Worm (Caenorhabditis elegans): ENCODE measurements around the gene fbxa-63.

fbxa-63 gene

DNA sequence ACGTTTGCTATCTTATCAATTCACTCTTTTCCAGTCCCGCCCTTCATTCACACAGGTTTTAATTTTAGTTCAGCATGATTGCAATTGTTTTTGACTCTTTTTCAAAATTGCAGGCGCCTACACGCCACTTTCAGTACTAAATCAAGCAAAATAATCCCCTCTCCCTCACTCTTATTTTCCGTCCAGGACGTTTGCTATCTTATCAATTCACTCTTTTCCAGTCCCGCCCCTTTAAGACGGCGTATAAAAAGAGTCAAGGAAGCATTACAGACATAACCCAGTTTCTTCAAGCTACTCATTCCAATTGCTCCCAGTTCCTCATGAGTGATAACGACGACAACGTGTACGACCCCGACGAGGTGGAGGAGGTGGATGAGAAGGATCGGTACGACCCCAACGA is 28.6 kb upstream of the fbxa-63 start, which contains the start of gene Y119D3B.21:
Gene Y119D3B.21 (plus strand): TSS at position 321 of the 400 bp plus-strand sequence.
- TF ChIP-seq lin-54 (GFP tag; optimal IDR thresholded peaks at IDR 0.05) (peak; percentile 11), ztf-3 (GFP tag; optimal IDR thresholded peaks at IDR 0.05) (no peak), lag-1 (GFP tag; IDR thresholded peaks at IDR 0.05) (no peak), cebp-2 (GFP tag; IDR thresholded peaks at IDR 0.05) (no peak), Y95B8A.8 (GFP tag; IDR thresholded peaks at IDR 0.05) (no peak), F39B2.1 (GFP tag; IDR thresholded peaks at IDR 0.05) (no peak), athp-1 (tag; optimal IDR thresholded peaks at IDR 0.05) (no peak), attf-5 (GFP tag; optimal IDR thresholded peaks at IDR 0.05) (peak; percentile 34), nhr-90 (tag; optimal IDR thresholded peaks at IDR 0.05) (peak; percentile 23), ztf-22 (GFP tag; optimal IDR thresholded peaks at IDR 0.05) (peak; percentile 39), F10E7.11 (tag; optimal IDR thresholded peaks at IDR 0.05) (no peak), let-607 (tag; optimal IDR thresholded peaks at IDR 0.05) (no peak), nhr-80 (tag; optimal IDR thresholded peaks at IDR 0.05) (peak; percentile 98), dox-1 (GFP tag; IDR thresholded peaks at IDR 0.05) (peak; percentile 65), F37B4.10 (GFP tag; IDR thresholded peaks at IDR 0.05) (no peak), snpc-4 (GFP tag; optimal IDR thresholded peaks at IDR 0.05) (no peak), snpc-4 (tag; optimal IDR thresholded peaks at IDR 0.05) (no peak), tlf-1 (GFP tag; optimal IDR thresholded peaks at IDR 0.05) (no peak), nfyb-1 (GFP tag; IDR thresholded peaks at IDR 0.05) (no peak), mcd-1 (GFP tag; IDR thresholded peaks at IDR 0.05) (peak; percentile 38; the same call in 1 of the 2 replicates), ekl-4 (GFP tag; IDR thresholded peaks at IDR 0.05) (no peak), akir-1 (GFP tag; optimal IDR thresholded peaks at IDR 0.05) (no peak), madf-3 (GFP tag; IDR thresholded peaks at IDR 0.05) (no peak), cebp-1 (GFP tag; IDR thresholded peaks at IDR 0.05) (no peak), cebp-1 (tag; optimal IDR thresholded peaks at IDR 0.05) (peak; percentile 74), zim-3 (tag; optimal IDR thresholded peaks at IDR 0.05) (no peak), Y53F4B.3 (GFP tag; IDR thresholded peaks at IDR 0.05) (no peak), ceh-91 (GFP tag; IDR thresholded peaks at IDR 0.05) (no peak), B0019.2 (GFP tag; conservative IDR thresholded peaks at IDR 0.05) (no peak), ets-4 (GFP tag; optimal IDR thresholded peaks at IDR 0.05) (peak; percentile 14), nfya-1 (tag; optimal IDR thresholded peaks at IDR 0.05; ENCODE audit: borderline replicate concordance, insufficient read depth) (no peak), tbp1 (GFP tag; optimal IDR thresholded peaks at IDR 0.05) (peak; percentile 6), Y53G8AR.9 (GFP tag; conservative IDR thresholded peaks at IDR 0.05) (no peak), lir-1 (GFP tag; conservative IDR thresholded peaks at IDR 0.05) (no peak)

DNA sequence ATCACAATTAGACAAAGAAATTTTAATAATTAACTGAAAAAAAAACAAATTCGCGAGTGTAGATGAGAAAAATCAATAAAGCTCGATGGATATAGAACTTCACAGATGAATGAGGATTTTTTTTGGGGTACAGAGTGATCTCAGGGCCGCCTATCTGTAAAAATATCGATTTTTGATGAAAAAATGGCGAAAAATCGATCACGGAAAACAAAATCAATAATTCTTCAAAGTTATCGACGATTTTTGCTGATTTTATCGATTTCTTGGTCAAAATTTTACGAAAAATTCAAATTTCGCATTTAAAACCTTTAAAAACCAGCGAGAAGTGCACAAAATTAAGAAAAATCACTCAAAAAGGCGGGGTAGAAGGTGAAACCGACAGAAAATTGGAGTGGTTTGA is 27.2 kb upstream of the fbxa-63 start:
- no peak for TF ChIP-seq Y95B8A.8 (GFP tag; IDR thresholded peaks at IDR 0.05)
- TF ChIP-seq mcd-1 (GFP tag; IDR thresholded peaks at IDR 0.05), result no peak
- no peak for TF ChIP-seq somi-1 (GFP tag; optimal IDR thresholded peaks at IDR 0.05)
- no peak for TF ChIP-seq K11D2.4 (GFP tag; IDR thresholded peaks at IDR 0.05)
- TF ChIP-seq attf-5 (GFP tag; optimal IDR thresholded peaks at IDR 0.05), result no peak
- no peak for TF ChIP-seq ZK185.1 (tag; optimal IDR thresholded peaks at IDR 0.05; ENCODE audit: poor library complexity, severe bottlenecking)
- no peak for TF ChIP-seq ets-4 (GFP tag; optimal IDR thresholded peaks at IDR 0.05)
- no peak for TF ChIP-seq ztf-28 (GFP tag; IDR thresholded peaks at IDR 0.05)
- no peak for TF ChIP-seq hlh-26 (GFP tag; conservative IDR thresholded peaks at IDR 0.05)
- no peak for TF ChIP-seq F49E8.2 (tag; optimal IDR thresholded peaks at IDR 0.05; ENCODE audit: insufficient read depth)
- no peak for TF ChIP-seq madf-10 (tag; optimal IDR thresholded peaks at IDR 0.05)
- no peak for TF ChIP-seq cebp-1 (GFP tag; IDR thresholded peaks at IDR 0.05)
- TF ChIP-seq cebp-1 (tag; optimal IDR thresholded peaks at IDR 0.05), result no peak
- TF ChIP-seq lin-35 (GFP tag; optimal IDR thresholded peaks at IDR 0.05), result no peak
- no peak for TF ChIP-seq nhr-179 (tag; optimal IDR thresholded peaks at IDR 0.05)
- TF ChIP-seq attf-3 (GFP tag; conservative IDR thresholded peaks at IDR 0.05), result no peak
- no peak for TF ChIP-seq egl-44 (GFP tag; IDR thresholded peaks at IDR 0.05)
- no peak for TF ChIP-seq atf-7 (tag; optimal IDR thresholded peaks at IDR 0.05)
- TF ChIP-seq Y53F4B.3 (GFP tag; IDR thresholded peaks at IDR 0.05), result no peak

Measured in whole organism, young adult.